Fruit fly (Drosophila melanogaster) whole organism: ENCODE results near the gene CG33985.

Source experiments
- CG8478 ChIP-seq: fragments of >200 bp; optimal IDR thresholded peaks from 2 replicates; lab custom pipeline; 2018; ENCODE audit warnings: inconsistent platforms
- Dll ChIP-seq: fragments of >200 bp; optimal IDR thresholded peaks from 2 replicates; lab custom pipeline; 2017
- psq ChIP-seq: fragments of >200 bp; optimal IDR thresholded peaks from 2 replicates; lab custom pipeline; 2017

DNA sequence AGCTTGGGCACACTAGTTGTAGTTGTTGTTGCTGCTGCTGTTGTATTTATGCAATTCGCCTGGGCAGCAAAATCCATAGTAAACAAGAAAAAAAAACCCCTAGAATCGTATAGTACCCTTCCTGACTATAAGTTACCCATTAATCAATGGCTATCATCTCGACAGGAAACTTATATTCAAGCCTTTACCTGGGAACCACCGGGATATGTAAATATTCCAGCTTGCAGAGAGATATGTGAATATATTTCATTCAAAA is 37.2 kb upstream of the CG33985 start:
- TF ChIP-seq psq (no peak), Dll (lab: Kevin White, UChicago) (no peak), CG8478 (lab: Kevin White, UChicago) (no peak)
